Worm (Caenorhabditis elegans): Measurements from ENCODE around the gene nep-6.

DNA sequence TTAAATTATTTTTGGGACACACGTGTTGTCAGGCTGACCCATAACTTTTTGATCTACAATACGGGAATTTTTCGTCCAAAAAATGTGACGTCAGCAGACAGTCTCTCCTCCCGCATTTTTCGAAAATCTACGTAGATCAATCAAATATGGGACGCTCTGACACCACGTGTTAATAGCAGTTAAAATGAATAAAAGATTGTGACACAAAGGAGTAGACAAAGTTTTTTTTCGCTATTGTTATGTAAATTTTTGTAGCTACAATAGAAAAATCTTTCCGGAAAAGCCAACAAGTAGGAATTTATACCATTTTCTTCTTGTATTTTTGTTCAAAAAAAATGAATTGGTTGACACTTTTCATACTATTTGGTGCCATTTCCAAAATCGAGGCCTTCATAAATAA is 24.7 kb downstream of the nep-6 start, which contains the start of gene C16C8.27:
- TF ChIP-seq snpc-4 (tag; optimal IDR thresholded peaks at IDR 0.05), result no peak
- TF ChIP-seq fos-1 (tag; optimal IDR thresholded peaks at IDR 0.05), result no peak
- no peak for TF ChIP-seq pha-4 (tag; optimal IDR thresholded peaks at IDR 0.05)
- no peak for TF ChIP-seq nhr-12 (tag; optimal IDR thresholded peaks at IDR 0.05)
- no peak for TF ChIP-seq egl-27 (tag; optimal IDR thresholded peaks at IDR 0.05)
- no peak for TF ChIP-seq elt-3 (tag; optimal IDR thresholded peaks at IDR 0.05)
- no peak for TF ChIP-seq skn-1 (tag; optimal IDR thresholded peaks at IDR 0.05)
